Fruit fly (Drosophila melanogaster): ENCODE data around the gene CG11630.
A peak's percentile ranks its signal among the peaks of the same experiment; 100 is the strongest.

CG11630 gene

DNA sequence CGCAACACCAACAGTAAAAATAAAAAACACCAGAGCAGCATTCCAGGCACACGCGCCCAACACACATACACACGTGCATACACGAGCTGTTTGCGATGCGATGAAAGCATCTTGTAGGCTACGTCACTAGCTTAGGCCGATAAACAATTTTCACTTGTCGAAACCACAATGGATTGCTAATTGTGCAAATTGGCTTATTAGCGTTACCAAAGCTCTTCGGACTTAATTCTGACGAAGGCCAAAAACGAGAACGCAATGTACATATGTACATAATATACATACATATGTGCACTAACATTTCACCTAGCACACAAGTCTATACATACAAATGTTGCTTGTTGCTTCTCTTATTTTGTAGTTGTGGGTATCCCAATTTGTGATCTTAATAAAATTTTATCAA lies 27.2 kb downstream of the CG11630 start:
- TF ChIP-seq Sry-δ (GFP tag; optimal IDR thresholded peaks at IDR 0.05) = no peak
- TF ChIP-seq CG6813 (GFP tag; optimal IDR thresholded peaks at IDR 0.05) = no peak
- TF ChIP-seq MTF-1 (GFP tag; optimal IDR thresholded peaks at IDR 0.05; ENCODE audit: borderline replicate concordance) = no peak
- TF ChIP-seq CG5180 (GFP tag; optimal IDR thresholded peaks at IDR 0.05) = peak; percentile 62
- no peak for TF ChIP-seq ato (GFP tag; IDR thresholded peaks at IDR 0.05; ENCODE audit: partially characterized antibody)
- peak; percentile 22 for TF ChIP-seq Med (GFP tag)
- TF ChIP-seq sens (GFP tag) = peak; percentile 72
- no peak for TF ChIP-seq CG17912 (GFP tag; optimal IDR thresholded peaks at IDR 0.05)
- no peak for TF ChIP-seq fru (optimal IDR thresholded peaks at IDR 0.05)
- no peak for TF ChIP-seq CG3995 (GFP tag; optimal IDR thresholded peaks at IDR 0.05)
- peak; percentile 38 for TF ChIP-seq Elba2 (GFP tag; optimal IDR thresholded peaks at IDR 0.05)
- TF ChIP-seq tap (tag; optimal IDR thresholded peaks at IDR 0.05) = no peak
- TF ChIP-seq nau (GFP tag; optimal IDR thresholded peaks at IDR 0.05) = peak; percentile 33
- no peak for TF ChIP-seq MBD-R2 (GFP tag; IDR thresholded peaks at IDR 0.05)
- TF ChIP-seq Hmx (GFP tag; optimal IDR thresholded peaks at IDR 0.05) = no peak
- no peak for TF ChIP-seq odd (GFP tag; optimal IDR thresholded peaks at IDR 0.05)
- no peak for TF ChIP-seq ac (GFP tag; optimal IDR thresholded peaks at IDR 0.05)
- no peak for TF ChIP-seq luna (GFP tag; optimal IDR thresholded peaks at IDR 0.05)
- no peak for TF ChIP-seq CG1233 (GFP tag; optimal IDR thresholded peaks at IDR 0.05)
- no peak for TF ChIP-seq crol (GFP tag; IDR thresholded peaks at IDR 0.05)
- no peak for TF ChIP-seq CG15269 (tag; optimal IDR thresholded peaks at IDR 0.05)
- no peak for TF ChIP-seq grau (tag; optimal IDR thresholded peaks at IDR 0.05)
- no peak for TF ChIP-seq inv (GFP tag; IDR thresholded peaks at IDR 0.05; ENCODE audit: partially characterized antibody)
- TF ChIP-seq cg (GFP tag; optimal IDR thresholded peaks at IDR 0.05) = peak; percentile 53
- no peak for TF ChIP-seq CG30020 (tag; optimal IDR thresholded peaks at IDR 0.05)
- peak; percentile 2 for TF ChIP-seq CG33213 (GFP tag; optimal IDR thresholded peaks at IDR 0.05)
- no peak for TF ChIP-seq scrt (GFP tag; optimal IDR thresholded peaks at IDR 0.05)
- TF ChIP-seq sima (GFP tag; optimal IDR thresholded peaks at IDR 0.05) = no peak
- no peak for TF ChIP-seq Dad (GFP tag; optimal IDR thresholded peaks at IDR 0.05)
- no peak for TF ChIP-seq CG11093 (GFP tag; IDR thresholded peaks at IDR 0.05)
- no peak for TF ChIP-seq NFAT (GFP tag; IDR thresholded peaks at IDR 0.05)
- TF ChIP-seq Jarid2 (GFP tag; optimal IDR thresholded peaks at IDR 0.05) = no peak
- TF ChIP-seq CG11696 (GFP tag; IDR thresholded peaks at IDR 0.05) = no peak
- TF ChIP-seq sisA (GFP tag; IDR thresholded peaks at IDR 0.05) = no peak
- TF ChIP-seq ken (GFP tag; IDR thresholded peaks at IDR 0.05) = no peak
- no peak for TF ChIP-seq sr (GFP tag; IDR thresholded peaks at IDR 0.05)
- no peak for TF ChIP-seq D19B (GFP tag; optimal IDR thresholded peaks at IDR 0.05)
- peak; percentile 54 for TF ChIP-seq CG15479 (GFP tag; optimal IDR thresholded peaks at IDR 0.05)
- no peak for TF ChIP-seq amos (GFP tag; IDR thresholded peaks at IDR 0.05; ENCODE audit: partially characterized antibody)
- TF ChIP-seq tin (GFP tag; optimal IDR thresholded peaks at IDR 0.05) = no peak
- TF ChIP-seq CG18619 (GFP tag; optimal IDR thresholded peaks at IDR 0.05) = no peak
- no peak for TF ChIP-seq CG9437 (GFP tag; optimal IDR thresholded peaks at IDR 0.05)
- TF ChIP-seq zf30C (GFP tag; optimal IDR thresholded peaks at IDR 0.05) = no peak
- peak; percentile 37; the same call in 1 of the 2 replicates for TF ChIP-seq bbx (GFP tag; IDR thresholded peaks at IDR 0.05; ENCODE audit: partially characterized antibody)
- TF ChIP-seq TFAM (GFP tag; optimal IDR thresholded peaks at IDR 0.05) = no peak
- TF ChIP-seq Scr (GFP tag; IDR thresholded peaks at IDR 0.05; ENCODE audit: partially characterized antibody) = no peak
- no peak for TF ChIP-seq CrebB (tag; optimal IDR thresholded peaks at IDR 0.05)
- no peak for TF ChIP-seq ftz-f1 (GFP tag; optimal IDR thresholded peaks at IDR 0.05)
- TF ChIP-seq wor (GFP tag; IDR thresholded peaks at IDR 0.05) = no peak
- no peak for TF ChIP-seq ara (GFP tag; IDR thresholded peaks at IDR 0.05)
- TF ChIP-seq CG7963 (GFP tag; IDR thresholded peaks at IDR 0.05; ENCODE audit: partially characterized antibody) = no peak
- TF ChIP-seq CG12104 (GFP tag; optimal IDR thresholded peaks at IDR 0.05) = no peak

Data from whole organism, embryonic.